Fruit fly (Drosophila melanogaster): ENCODE data around the gene CG15160.
A peak's percentile ranks its signal among the peaks of the same experiment; 100 is the strongest.

The CG15160 gene

DNA sequence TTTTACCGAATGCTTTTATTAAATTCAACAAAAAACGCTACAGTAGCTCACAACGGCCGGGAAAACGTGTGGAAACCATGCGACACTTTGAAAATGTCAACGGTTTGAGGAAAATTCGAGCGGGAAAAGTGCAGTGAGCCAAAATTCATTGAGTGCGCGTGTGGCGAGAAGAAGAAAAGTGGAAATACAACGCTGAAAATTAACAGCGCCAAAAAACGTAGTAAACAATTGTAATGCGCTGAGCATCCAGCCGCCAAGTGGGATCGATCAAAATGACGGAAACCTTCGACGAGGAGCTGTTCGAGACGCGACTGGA lies 209 bp downstream of the CG15160 start:
- no peak for TF ChIP-seq CG32121 (GFP tag; IDR thresholded peaks at IDR 0.05)
- TF ChIP-seq CG13204 (GFP tag; optimal IDR thresholded peaks at IDR 0.05), result no peak

DNA sequence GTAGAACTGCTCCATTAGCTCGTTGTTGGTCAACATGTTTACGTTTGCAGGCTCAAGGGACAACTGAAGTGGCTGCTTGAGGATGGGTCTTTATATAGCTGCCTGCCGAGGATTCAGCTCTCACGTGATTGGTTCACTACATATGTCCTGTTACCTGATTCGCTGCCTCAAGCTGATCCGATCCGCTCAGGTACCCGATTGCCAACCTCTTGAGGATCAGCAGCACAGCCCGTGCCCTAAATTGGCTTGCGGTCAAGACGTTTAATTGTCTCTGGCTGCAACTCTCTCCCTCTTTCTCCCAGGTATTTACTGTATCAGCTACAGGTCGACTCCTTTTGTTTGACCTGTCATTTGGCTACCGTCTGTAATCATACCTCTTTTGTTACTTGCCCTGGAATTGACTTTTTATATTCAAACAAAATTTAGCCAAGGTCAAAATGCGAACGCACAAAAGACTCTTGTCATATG lies 6.2 kb downstream of the CG15160 start, which contains the start of gene amos:
amos (minus strand) TSS at position 51 of the 468 bp plus-strand sequence.
- TF ChIP-seq CG8159 (tag; optimal IDR thresholded peaks at IDR 0.05) (no peak), fd96Ca (GFP tag; IDR thresholded peaks at IDR 0.05) (no peak), CG32121 (GFP tag; IDR thresholded peaks at IDR 0.05) (no peak), CG12605 (GFP tag; IDR thresholded peaks at IDR 0.05) (no peak), CG14655 (GFP tag; optimal IDR thresholded peaks at IDR 0.05) (no peak), CG13204 (GFP tag; optimal IDR thresholded peaks at IDR 0.05) (no peak), EcR (GFP tag; optimal IDR thresholded peaks at IDR 0.05) (no peak), CG9948 (tag; optimal IDR thresholded peaks at IDR 0.05) (no peak)

DNA sequence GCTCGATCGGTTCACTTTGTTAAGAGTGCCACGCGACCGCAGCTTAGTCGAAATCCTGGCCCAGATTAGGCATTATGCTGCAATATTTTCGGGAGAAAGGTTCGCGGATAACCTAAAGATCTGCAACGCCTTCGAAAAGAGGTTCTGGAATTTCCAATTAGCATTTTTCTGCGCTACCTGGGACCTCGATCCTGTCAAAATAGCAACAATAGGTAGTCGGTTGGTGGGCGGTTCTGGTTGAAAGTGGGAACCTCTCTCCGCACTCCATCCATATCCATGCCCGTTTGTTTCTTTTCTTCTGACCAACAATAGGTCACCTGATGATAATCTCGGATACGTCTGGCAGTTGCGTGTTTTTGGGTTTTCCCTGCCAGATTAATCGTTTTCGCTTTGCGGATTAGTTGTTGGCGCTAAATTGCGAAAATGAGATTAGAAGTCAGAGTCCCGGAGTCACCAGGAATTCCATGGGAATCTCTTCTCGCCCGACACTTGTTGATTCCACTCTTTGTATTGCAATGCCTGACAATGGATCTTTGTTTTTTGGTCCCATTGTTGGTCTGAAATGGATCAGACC lies 7.5 kb downstream of the CG15160 start:
- no peak for TF ChIP-seq EcR (GFP tag; optimal IDR thresholded peaks at IDR 0.05)
- TF ChIP-seq gl (tag; optimal IDR thresholded peaks at IDR 0.05), result no peak
- no peak for TF ChIP-seq CG10348 (GFP tag; IDR thresholded peaks at IDR 0.05)

DNA sequence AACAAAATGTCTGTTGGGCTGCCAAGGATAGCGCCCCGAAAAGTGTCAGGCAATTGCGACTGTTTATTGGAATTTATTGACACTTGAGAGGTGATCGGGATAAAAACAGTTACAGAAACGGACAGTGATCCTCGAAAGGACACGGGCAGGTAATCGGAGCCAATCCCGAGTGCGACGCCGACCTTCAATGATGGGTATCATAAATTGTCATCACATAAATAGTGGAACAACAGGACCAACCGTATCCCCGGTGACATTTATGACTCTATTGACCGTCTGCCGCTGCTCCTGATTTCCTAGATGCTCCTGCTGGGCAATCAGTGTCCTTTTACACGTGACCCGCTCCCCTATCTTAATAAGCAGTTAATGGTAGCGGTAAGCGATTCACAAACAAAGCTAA lies 8.5 kb downstream of the CG15160 start:
- no peak for TF ChIP-seq Ets98B (GFP tag; IDR thresholded peaks at IDR 0.05)

DNA sequence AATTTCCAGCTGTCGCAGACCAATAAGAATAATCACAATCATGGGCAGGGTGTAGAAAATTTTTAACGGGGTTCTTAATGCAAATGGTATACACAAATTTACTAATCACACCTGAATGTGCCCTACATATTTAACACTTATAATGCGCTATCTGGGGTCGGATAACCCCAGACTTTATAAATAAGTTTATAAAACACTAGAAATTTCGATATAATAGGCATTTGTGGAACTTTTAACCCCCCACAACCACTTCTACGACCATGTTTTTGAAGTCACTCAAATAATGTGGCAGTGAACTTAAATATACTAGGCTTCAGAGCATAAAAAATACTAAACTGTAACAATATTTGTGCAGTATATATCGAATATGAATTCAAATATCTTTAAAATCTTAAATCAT lies 14.3 kb downstream of the CG15160 start, which contains the start of gene CG10413:
CG10413 (minus strand) TSS at position 264 of the 400 bp plus-strand sequence.
- TF ChIP-seq CG14655 (GFP tag; optimal IDR thresholded peaks at IDR 0.05), result peak; percentile 97
- no peak for TF ChIP-seq CG13204 (GFP tag; optimal IDR thresholded peaks at IDR 0.05)
- TF ChIP-seq CG17806 (tag; optimal IDR thresholded peaks at IDR 0.05), result peak; percentile 98
- peak; percentile 98 for TF ChIP-seq Pif1B (GFP tag; optimal IDR thresholded peaks at IDR 0.05)
- TF ChIP-seq gl (tag; optimal IDR thresholded peaks at IDR 0.05), result peak; percentile 94
- peak; percentile 0 for TF ChIP-seq EcR (GFP tag; optimal IDR thresholded peaks at IDR 0.05)
- peak; percentile 98 for TF ChIP-seq Snoo (tag; optimal IDR thresholded peaks at IDR 0.05)
- peak; percentile 90 for TF ChIP-seq CG10348 (GFP tag; IDR thresholded peaks at IDR 0.05)
- peak; percentile 98 for TF ChIP-seq CG15710 (tag; optimal IDR thresholded peaks at IDR 0.05)
- TF ChIP-seq fd96Ca (GFP tag; IDR thresholded peaks at IDR 0.05), result peak; percentile 98
- TF ChIP-seq Ets98B (GFP tag; IDR thresholded peaks at IDR 0.05), result peak; percentile 97
- peak; percentile 98 for TF ChIP-seq CG8301 (tag; optimal IDR thresholded peaks at IDR 0.05)
- TF ChIP-seq Pif1A (GFP tag; optimal IDR thresholded peaks at IDR 0.05), result peak; percentile 99
- TF ChIP-seq CG4496 (GFP tag; IDR thresholded peaks at IDR 0.05), result peak; percentile 98
- TF ChIP-seq CG12605 (GFP tag; IDR thresholded peaks at IDR 0.05), result peak; percentile 92
- peak; percentile 98 for TF ChIP-seq CG32121 (GFP tag; IDR thresholded peaks at IDR 0.05)
- peak; percentile 97 for TF ChIP-seq CG9948 (tag; optimal IDR thresholded peaks at IDR 0.05)
- TF ChIP-seq CG34367 (tag; optimal IDR thresholded peaks at IDR 0.05), result peak; percentile 96
- peak; percentile 93 for TF ChIP-seq D1 (tag; optimal IDR thresholded peaks at IDR 0.05)
- TF ChIP-seq CG8159 (tag; optimal IDR thresholded peaks at IDR 0.05), result peak; percentile 98
- peak; percentile 90 for TF ChIP-seq rn (GFP tag; IDR thresholded peaks at IDR 0.05)

DNA sequence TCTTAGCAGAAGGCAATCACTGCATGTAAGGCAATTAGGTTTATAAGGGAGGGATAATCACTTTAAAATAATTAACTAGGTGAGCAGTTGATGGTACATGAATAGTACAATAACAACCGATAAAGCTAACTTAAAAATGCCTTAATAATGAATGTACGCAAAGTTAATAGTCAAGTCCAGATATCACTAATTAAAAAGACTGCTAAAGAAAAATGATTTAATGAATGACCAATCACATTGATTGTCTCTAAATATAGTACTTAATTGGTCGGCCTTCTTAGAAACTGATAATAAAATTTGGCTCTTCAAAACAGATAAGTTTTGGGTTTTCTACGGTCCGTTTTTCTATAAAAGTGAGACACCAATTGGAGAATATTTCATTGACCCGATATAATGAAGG lies 14.9 kb downstream of the CG15160 start, which contains the start of gene CG31789:
CG31789 (plus strand) TSS at position 380 of the 400 bp plus-strand sequence.
- TF ChIP-seq CG8301 (tag; optimal IDR thresholded peaks at IDR 0.05), result no peak
- TF ChIP-seq CG10348 (GFP tag; IDR thresholded peaks at IDR 0.05), result no peak
- no peak for TF ChIP-seq Pif1B (GFP tag; optimal IDR thresholded peaks at IDR 0.05)
- no peak for TF ChIP-seq Snoo (tag; optimal IDR thresholded peaks at IDR 0.05)
- TF ChIP-seq D1 (tag; optimal IDR thresholded peaks at IDR 0.05), result no peak
- no peak for TF ChIP-seq CG4496 (GFP tag; IDR thresholded peaks at IDR 0.05)
- TF ChIP-seq CG17806 (tag; optimal IDR thresholded peaks at IDR 0.05), result no peak
- TF ChIP-seq gl (tag; optimal IDR thresholded peaks at IDR 0.05), result no peak
- TF ChIP-seq CG8159 (tag; optimal IDR thresholded peaks at IDR 0.05), result no peak
- no peak for TF ChIP-seq CG15710 (tag; optimal IDR thresholded peaks at IDR 0.05)

DNA sequence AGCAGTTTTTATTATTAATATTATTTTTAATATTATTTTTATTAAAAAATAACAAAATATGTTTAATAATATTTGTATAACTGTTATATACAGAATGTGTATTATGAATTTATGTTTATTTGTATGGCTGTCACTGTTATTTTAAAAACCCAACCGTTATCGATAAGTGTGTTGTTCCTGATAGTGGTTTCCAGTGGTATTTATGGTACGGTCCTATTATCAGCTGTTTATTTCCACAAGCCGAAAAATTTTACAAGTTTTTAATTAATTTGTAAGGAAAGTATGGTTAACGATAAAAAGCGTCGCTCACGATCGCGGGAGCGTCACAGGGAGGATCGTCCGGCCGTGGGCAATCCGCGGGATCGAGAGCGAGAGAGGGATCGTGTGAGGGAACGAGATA lies 16.0 kb downstream of the CG15160 start, which contains the start of gene CG10333:
CG10333 (plus strand) TSS at position 191 of the 400 bp plus-strand sequence.
- no peak for TF ChIP-seq CG8301 (tag; optimal IDR thresholded peaks at IDR 0.05)

DNA sequence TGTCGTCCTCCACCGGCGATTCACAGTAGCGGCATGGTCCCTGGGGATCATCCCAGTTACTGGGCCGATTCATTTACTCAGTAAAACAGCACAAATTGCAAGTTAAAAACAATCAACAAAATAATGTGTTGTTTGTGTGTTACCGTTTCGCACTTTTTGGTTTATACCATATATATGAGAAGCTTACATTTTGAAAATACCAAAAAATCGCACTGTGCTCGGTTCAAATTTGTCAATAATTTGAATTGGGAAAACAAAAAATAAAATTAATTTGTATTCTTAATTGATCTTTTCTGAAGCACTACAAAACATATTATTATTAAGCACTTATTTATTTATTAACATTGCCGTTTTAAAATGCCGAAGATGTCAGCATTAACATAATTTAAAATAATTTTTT lies 21.4 kb downstream of the CG15160 start, which contains the start of gene Atac2:
Atac2 (minus strand) TSS at position 144 of the 400 bp plus-strand sequence.
- TF ChIP-seq CG8159 (tag; optimal IDR thresholded peaks at IDR 0.05), result no peak
- TF ChIP-seq CG34367 (tag; optimal IDR thresholded peaks at IDR 0.05), result no peak
- TF ChIP-seq Ets98B (GFP tag; IDR thresholded peaks at IDR 0.05), result no peak
- no peak for TF ChIP-seq CG32121 (GFP tag; IDR thresholded peaks at IDR 0.05)
- no peak for TF ChIP-seq D1 (tag; optimal IDR thresholded peaks at IDR 0.05)
- TF ChIP-seq fd96Ca (GFP tag; IDR thresholded peaks at IDR 0.05), result no peak
- no peak for TF ChIP-seq EcR (GFP tag; optimal IDR thresholded peaks at IDR 0.05)
- no peak for TF ChIP-seq CG13204 (GFP tag; optimal IDR thresholded peaks at IDR 0.05)
- no peak for TF ChIP-seq Pif1A (GFP tag; optimal IDR thresholded peaks at IDR 0.05)
- no peak for TF ChIP-seq CG10348 (GFP tag; IDR thresholded peaks at IDR 0.05)
- no peak for TF ChIP-seq CG14655 (GFP tag; optimal IDR thresholded peaks at IDR 0.05)
- no peak for TF ChIP-seq CG8301 (tag; optimal IDR thresholded peaks at IDR 0.05)
- no peak for TF ChIP-seq CG4496 (GFP tag; IDR thresholded peaks at IDR 0.05)
- no peak for TF ChIP-seq Pif1B (GFP tag; optimal IDR thresholded peaks at IDR 0.05)
- TF ChIP-seq CG12605 (GFP tag; IDR thresholded peaks at IDR 0.05), result no peak
- TF ChIP-seq CG15710 (tag; optimal IDR thresholded peaks at IDR 0.05), result no peak
- no peak for TF ChIP-seq Snoo (tag; optimal IDR thresholded peaks at IDR 0.05)
- no peak for TF ChIP-seq CG17806 (tag; optimal IDR thresholded peaks at IDR 0.05)

All from whole organism, pupa.